Worm (Caenorhabditis elegans): ENCODE data around the gene clec-124.
"Not testable (repeated sequence)": the region's sequence is repeated elsewhere in the genome, so short reads cannot be mapped to it uniquely, and the experiment has no call there.

Gene clec-124

DNA sequence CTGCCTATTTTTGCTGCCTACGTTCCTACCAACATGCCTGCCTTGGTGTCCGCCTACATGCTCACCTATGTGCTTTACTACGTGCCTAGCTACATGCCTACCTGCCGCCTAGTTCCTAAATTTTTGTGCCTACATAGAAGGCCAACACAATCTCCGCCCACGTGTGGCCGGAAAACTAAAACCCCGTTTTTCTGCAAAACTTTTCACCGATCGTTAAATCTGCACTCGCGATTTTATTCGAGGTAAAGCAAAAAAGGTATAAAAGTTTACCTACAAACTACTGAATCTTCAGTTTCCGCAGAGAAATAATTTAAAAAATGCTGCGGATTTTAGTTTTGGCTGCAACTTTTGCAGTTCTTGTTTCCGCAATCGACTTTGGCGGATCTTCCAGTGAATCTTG lies at the start of gene clec-124:
clec-124 (plus strand) TSS at position 301 of the 400 bp plus-strand sequence.
- no peak for TF ChIP-seq che-1 (tag; optimal IDR thresholded peaks at IDR 0.05)
- TF ChIP-seq ceh-45 (GFP tag; IDR thresholded peaks at IDR 0.05): no peak
- TF ChIP-seq odd-2 (tag; optimal IDR thresholded peaks at IDR 0.05): no peak
- no peak for TF ChIP-seq lim-6 (tag; optimal IDR thresholded peaks at IDR 0.05)
- no peak for TF ChIP-seq unc-55 (GFP tag; optimal IDR thresholded peaks at IDR 0.05)
- no peak for TF ChIP-seq C08G9.2 (tag; optimal IDR thresholded peaks at IDR 0.05)
- no peak for TF ChIP-seq fkh-10 (GFP tag; optimal IDR thresholded peaks at IDR 0.05)
- no peak for TF ChIP-seq pag-3 (tag; optimal IDR thresholded peaks at IDR 0.05; ENCODE audit: borderline replicate concordance)
- no peak for TF ChIP-seq ref-2 (tag; optimal IDR thresholded peaks at IDR 0.05)
- TF ChIP-seq pros-1 (tag; optimal IDR thresholded peaks at IDR 0.05): no peak
- no peak for TF ChIP-seq npax-4 (tag; optimal IDR thresholded peaks at IDR 0.05)
- TF ChIP-seq pha-4 (tag; optimal IDR thresholded peaks at IDR 0.05): no peak

DNA sequence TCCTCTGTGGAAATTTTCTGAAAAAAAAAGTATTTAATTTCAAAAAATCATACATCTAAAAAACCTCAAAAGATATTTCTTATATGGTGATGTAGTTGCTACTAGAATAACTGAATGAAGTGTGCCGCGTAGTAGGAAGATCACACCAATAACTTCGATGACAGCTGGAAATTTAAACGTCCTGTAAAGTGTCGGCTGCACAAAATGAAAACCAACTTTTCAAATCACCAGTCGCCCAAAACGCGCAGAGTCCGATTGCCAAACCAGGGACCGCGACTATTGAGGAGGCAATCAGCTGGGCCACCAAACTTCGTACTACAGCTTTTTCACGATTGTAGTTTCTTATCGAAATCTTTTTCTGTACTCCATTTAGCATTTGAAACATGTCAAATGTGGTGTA lies 48.3 kb upstream of the clec-124 start, which contains the start of gene sri-48:
sri-48 (minus strand) TSS at position 101 of the 400 bp plus-strand sequence.
- not testable (repeated sequence) for TF ChIP-seq unc-42 (tag; optimal IDR thresholded peaks at IDR 0.05); ceh-34 (tag; optimal IDR thresholded peaks at IDR 0.05); mec-3 (tag; optimal IDR thresholded peaks at IDR 0.05; ENCODE audit: borderline replicate concordance)

DNA sequence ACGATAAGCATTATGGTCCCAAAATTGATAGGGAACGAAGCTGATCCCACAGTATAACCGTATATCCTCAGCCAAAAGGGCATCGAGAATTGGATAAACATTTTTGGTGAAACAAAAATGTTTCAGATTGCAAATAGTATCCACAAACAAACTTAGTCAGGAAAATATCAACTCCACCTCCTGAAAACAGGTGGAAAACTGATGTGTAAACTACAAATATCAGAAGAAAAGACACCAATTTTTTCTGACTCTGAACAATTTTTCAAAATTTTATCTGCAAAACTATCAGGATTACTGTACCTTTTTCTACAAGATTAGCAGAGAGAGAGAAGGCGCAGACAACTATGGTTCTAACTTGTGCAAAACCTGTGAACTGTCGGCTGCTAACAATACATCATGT lies 47.0 kb upstream of the clec-124 start, which contains the start of gene sri-53:
sri-53 (minus strand) TSS at position 101 of the 400 bp plus-strand sequence.
- no peak for TF ChIP-seq pros-1 (tag; optimal IDR thresholded peaks at IDR 0.05)
- no peak for TF ChIP-seq C38D4.7 (GFP tag; optimal IDR thresholded peaks at IDR 0.05)
- TF ChIP-seq nhr-232 (tag; optimal IDR thresholded peaks at IDR 0.05): no peak
- no peak for TF ChIP-seq unc-55 (GFP tag; optimal IDR thresholded peaks at IDR 0.05)
- TF ChIP-seq ceh-2 (tag; optimal IDR thresholded peaks at IDR 0.05): no peak
- no peak for TF ChIP-seq ceh-18 (tag; optimal IDR thresholded peaks at IDR 0.05)
- no peak for TF ChIP-seq unc-86 (tag; optimal IDR thresholded peaks at IDR 0.05)
- no peak for TF ChIP-seq hlh-6 (tag; optimal IDR thresholded peaks at IDR 0.05)
- no peak for TF ChIP-seq pag-3 (tag; optimal IDR thresholded peaks at IDR 0.05; ENCODE audit: borderline replicate concordance)
- no peak for TF ChIP-seq che-1 (tag; optimal IDR thresholded peaks at IDR 0.05)
- no peak for TF ChIP-seq ama-1 (optimal IDR thresholded peaks at IDR 0.05)
- no peak for TF ChIP-seq K02D7.2 (tag; optimal IDR thresholded peaks at IDR 0.05)
- no peak for TF ChIP-seq lin-11 (tag; optimal IDR thresholded peaks at IDR 0.05)
- no peak for TF ChIP-seq pha-4 (tag; optimal IDR thresholded peaks at IDR 0.05)
- no peak for TF ChIP-seq ceh-22 (tag; optimal IDR thresholded peaks at IDR 0.05)
- no peak for TF ChIP-seq hlh-8 (tag; optimal IDR thresholded peaks at IDR 0.05)
- no peak for TF ChIP-seq dve-1 (tag; optimal IDR thresholded peaks at IDR 0.05)
- TF ChIP-seq fkh-10 (GFP tag; optimal IDR thresholded peaks at IDR 0.05): no peak

DNA sequence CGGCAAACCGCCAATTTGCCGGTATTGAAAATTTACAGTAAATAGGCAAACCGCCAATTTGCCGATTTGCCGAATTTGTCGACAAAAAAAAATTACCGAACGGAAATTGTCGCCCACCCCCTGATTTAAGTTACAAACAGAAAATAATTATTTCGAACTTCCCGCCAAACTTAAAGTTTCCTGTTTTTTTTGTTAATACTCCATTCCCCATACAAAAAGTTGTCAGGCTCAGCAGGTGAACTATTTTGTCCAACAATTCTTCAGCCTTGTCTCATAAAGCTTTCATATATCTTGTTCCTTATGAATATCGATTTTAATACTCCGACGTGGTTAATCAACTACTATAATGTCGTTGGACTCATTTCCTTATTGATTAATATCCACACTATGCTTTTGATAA lies 46.1 kb upstream of the clec-124 start, which contains the start of gene sri-50:
sri-50 (plus strand) TSS at position 301 of the 400 bp plus-strand sequence.
- TF ChIP-seq T23F11.4 (GFP tag; optimal IDR thresholded peaks at IDR 0.05) (no peak), fkh-6 (tag; optimal IDR thresholded peaks at IDR 0.05) (no peak), ceh-19 (GFP tag; optimal IDR thresholded peaks at IDR 0.05) (no peak), ceh-30 (tag; optimal IDR thresholded peaks at IDR 0.05) (no peak), K09A11.1 (tag; optimal IDR thresholded peaks at IDR 0.05; ENCODE audit: insufficient read depth) (no peak), sdc-2 (tag; optimal IDR thresholded peaks at IDR 0.05) (no peak), ceh-31 (tag; optimal IDR thresholded peaks at IDR 0.05) (no peak)

DNA sequence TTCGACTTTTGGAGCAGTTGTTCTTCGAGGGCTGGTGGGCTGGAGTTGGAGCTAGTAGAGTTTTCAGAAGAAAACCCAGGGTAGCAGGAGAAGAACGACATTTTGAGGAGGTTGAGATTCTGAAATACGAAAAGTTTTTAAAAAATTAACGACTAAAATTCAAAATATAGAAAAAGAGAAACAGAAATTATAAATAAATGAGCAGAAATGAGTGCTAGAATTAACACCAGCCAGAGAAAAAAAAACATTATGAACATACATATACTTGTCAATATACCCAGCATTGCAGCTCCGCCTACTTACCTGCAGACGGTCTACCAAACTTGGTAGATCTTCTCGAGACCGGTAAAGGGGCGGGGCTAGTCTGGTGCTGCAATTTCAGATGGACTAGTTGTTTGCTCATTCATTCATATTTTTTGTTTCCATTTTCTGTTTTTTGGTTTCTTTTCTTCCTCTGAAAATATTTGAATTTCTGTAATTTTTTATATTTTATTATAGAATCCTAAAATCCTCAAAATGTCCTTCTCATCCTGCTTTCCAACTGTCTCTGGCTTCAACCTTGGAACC lies 43.0 kb upstream of the clec-124 start, which contains the start of the genes ZC239.20 and ZC239.21:
ZC239.20 (minus strand) TSS at position 101 of the 567 bp plus-strand sequence.
ZC239.21 (plus strand) TSS at position 517 of the 567 bp plus-strand sequence.
- no peak for TF ChIP-seq dve-1 (tag; optimal IDR thresholded peaks at IDR 0.05)
- no peak for TF ChIP-seq ceh-2 (tag; optimal IDR thresholded peaks at IDR 0.05)
